Worm (Caenorhabditis elegans) whole organism, late embryonic: ENCODE data around the gene str-79.
A peak's percentile ranks its signal among the peaks of the same experiment; 100 is the strongest.

Experiments
- K02D7.2 ChIP-seq: sonication (generic microtip); optimal IDR thresholded peaks from 2 replicates; lab custom pipeline; 2017; ENCODE audit warnings: mild to moderate bottlenecking, missing genetic modification characterization, missing compliant biosample characterization
- T23F11.4 ChIP-seq: fragments of 200-800 bp; sonication (Bioruptor generic); optimal IDR thresholded peaks from 2 replicates; lab custom pipeline; 2018; ENCODE audit warnings: mild to moderate bottlenecking, missing genetic modification characterization, missing compliant biosample characterization
- Y22D7AL.16 ChIP-seq: sonication (generic microtip); optimal IDR thresholded peaks from 2 replicates; lab custom pipeline; 2016; ENCODE audit warnings: missing genetic modification characterization, missing compliant biosample characterization
- ahr-1 ChIP-seq: sonication (generic microtip); optimal IDR thresholded peaks from 2 replicates; lab custom pipeline; 2016; ENCODE audit warnings: missing genetic modification characterization, missing compliant biosample characterization
- ceh-14 ChIP-seq: sonication (generic microtip); optimal IDR thresholded peaks from 2 replicates; lab custom pipeline; 2016; ENCODE audit warnings: missing genotype, missing genetic modification characterization, missing compliant biosample characterization
- ceh-18 ChIP-seq: sonication (generic microtip); optimal IDR thresholded peaks from 2 replicates; lab custom pipeline; 2016; ENCODE audit warnings: missing genetic modification characterization, missing compliant biosample characterization
- ceh-19 ChIP-seq: fragments of 200-800 bp; sonication (Bioruptor generic); optimal IDR thresholded peaks from 2 replicates; lab custom pipeline; 2018; ENCODE audit warnings: mild to moderate bottlenecking, missing genetic modification characterization, missing compliant biosample characterization
- ceh-2 ChIP-seq: sonication (generic microtip); optimal IDR thresholded peaks from 2 replicates; lab custom pipeline; 2016; ENCODE audit warnings: missing genotype, missing genetic modification characterization, missing compliant biosample characterization
- ceh-22 ChIP-seq: sonication (generic microtip); optimal IDR thresholded peaks from 2 replicates; lab custom pipeline; 2017; ENCODE audit warnings: missing biosample characterization, missing genetic modification characterization
- ceh-24 ChIP-seq: sonication (generic microtip); optimal IDR thresholded peaks from 2 replicates; lab custom pipeline; 2016; ENCODE audit warnings: mild to moderate bottlenecking, missing genetic modification characterization, missing compliant biosample characterization
- ceh-30 ChIP-seq: fragments of 150-350 bp; optimal IDR thresholded peaks from 2 replicates; lab custom pipeline; 2014; ENCODE audit warnings: missing biosample characterization, missing genetic modification characterization
- ceh-34 ChIP-seq: sonication (generic microtip); optimal IDR thresholded peaks from 2 replicates; lab custom pipeline; 2016; ENCODE audit warnings: mild to moderate bottlenecking, missing genetic modification characterization, missing compliant biosample characterization
- ceh-6 ChIP-seq: fragments of 200-800 bp; sonication (Bioruptor generic); optimal IDR thresholded peaks from 2 replicates; lab custom pipeline; 2018; ENCODE audit warnings: mild to moderate bottlenecking, missing genetic modification characterization, missing compliant biosample characterization
- ceh-9 ChIP-seq: sonication (generic microtip); optimal IDR thresholded peaks from 2 replicates; lab custom pipeline; 2016; ENCODE audit warnings: mild to moderate bottlenecking, missing genetic modification characterization, inconsistent platforms, missing compliant biosample characterization
- che-1 ChIP-seq: sonication (generic microtip); optimal IDR thresholded peaks from 2 replicates; lab custom pipeline; 2016; ENCODE audit warnings: mild to moderate bottlenecking, missing genetic modification characterization, missing compliant biosample characterization
- dmd-4 ChIP-seq: sonication (generic microtip); optimal IDR thresholded peaks from 2 replicates; lab custom pipeline; 2016; ENCODE audit warnings: borderline replicate concordance, missing genetic modification characterization, missing compliant biosample characterization
- elt-2 ChIP-seq: sonication (generic microtip); optimal IDR thresholded peaks from 2 replicates; lab custom pipeline; 2016; ENCODE audit warnings: missing genetic modification reagents, missing genetic modification characterization, missing compliant biosample characterization
- elt-4 ChIP-seq: sonication (generic microtip); optimal IDR thresholded peaks from 2 replicates; lab custom pipeline; 2016; ENCODE audit warnings: missing genetic modification characterization, missing compliant biosample characterization
- ets-4 ChIP-seq: sonication (generic microtip); optimal IDR thresholded peaks from 2 replicates; lab custom pipeline; 2016; ENCODE audit warnings: missing genetic modification characterization, missing compliant biosample characterization
- fkh-10 ChIP-seq: fragments of 150-350 bp; optimal IDR thresholded peaks from 2 replicates; lab custom pipeline; 2014; ENCODE audit warnings: missing biosample characterization, missing genetic modification reagents, missing genetic modification characterization
- fkh-6 ChIP-seq: sonication (generic microtip); optimal IDR thresholded peaks from 2 replicates; lab custom pipeline; 2016; ENCODE audit warnings: missing genetic modification characterization, missing compliant biosample characterization
- hlh-30 ChIP-seq: sonication (generic microtip); optimal IDR thresholded peaks from 2 replicates; lab custom pipeline; 2017; ENCODE audit warnings: antibody characterized with exemption, missing genetic modification characterization, missing compliant biosample characterization; ENCODE audit not compliant: insufficient read depth
- hlh-6 ChIP-seq: sonication (generic microtip); optimal IDR thresholded peaks from 2 replicates; lab custom pipeline; 2016; ENCODE audit warnings: missing genotype, missing genetic modification characterization, missing compliant biosample characterization
- hlh-8 ChIP-seq: sonication (generic microtip); optimal IDR thresholded peaks from 2 replicates; lab custom pipeline; 2016; ENCODE audit warnings: missing genotype, missing genetic modification characterization, missing compliant biosample characterization
- lim-6 ChIP-seq: sonication (generic microtip); optimal IDR thresholded peaks from 2 replicates; lab custom pipeline; 2016; ENCODE audit warnings: missing genetic modification characterization, missing compliant biosample characterization
- lin-11 ChIP-seq: fragments of 200-800 bp; sonication (Bioruptor generic); optimal IDR thresholded peaks from 2 replicates; lab custom pipeline; 2018; ENCODE audit warnings: mild to moderate bottlenecking, missing genetic modification characterization, missing compliant biosample characterization
- madf-2 ChIP-seq: sonication (generic microtip); optimal IDR thresholded peaks from 2 replicates; lab custom pipeline; 2017; ENCODE audit warnings: missing genetic modification characterization, missing compliant biosample characterization
- mec-3 ChIP-seq: sonication (generic microtip); optimal IDR thresholded peaks from 2 replicates; lab custom pipeline; 2016; ENCODE audit warnings: borderline replicate concordance, missing genetic modification characterization, missing compliant biosample characterization
- nhr-232 ChIP-seq: sonication (generic microtip); optimal IDR thresholded peaks from 2 replicates; lab custom pipeline; 2016; ENCODE audit warnings: missing genetic modification characterization, missing compliant biosample characterization
- npax-4 ChIP-seq: sonication (generic microtip); optimal IDR thresholded peaks from 2 replicates; lab custom pipeline; 2016; ENCODE audit warnings: missing genetic modification characterization, missing compliant biosample characterization
- odd-2 ChIP-seq: sonication (generic microtip); optimal IDR thresholded peaks from 2 replicates; lab custom pipeline; 2017; ENCODE audit warnings: antibody characterized with exemption, mild to moderate bottlenecking, missing genetic modification characterization, missing compliant biosample characterization
- pag-3 ChIP-seq: sonication (generic microtip); optimal IDR thresholded peaks from 2 replicates; lab custom pipeline; 2016; ENCODE audit warnings: missing compliant biosample characterization, missing genetic modification characterization, borderline replicate concordance
- pat-9 ChIP-seq: fragments of 200-800 bp; sonication (Bioruptor generic); optimal IDR thresholded peaks from 2 replicates; lab custom pipeline; 2018; ENCODE audit warnings: mild to moderate bottlenecking, missing genetic modification characterization, moderate library complexity, missing compliant biosample characterization
- pax-1 ChIP-seq: fragments of 150-350 bp; optimal IDR thresholded peaks from 2 replicates; lab custom pipeline; 2014; ENCODE audit warnings: missing biosample characterization, missing genetic modification characterization
- pha-2 ChIP-seq: sonication (generic microtip); optimal IDR thresholded peaks from 2 replicates; lab custom pipeline; 2017; ENCODE audit warnings: mild to moderate bottlenecking, missing genetic modification characterization, missing compliant biosample characterization
- pros-1 ChIP-seq: fragments of 150-350 bp; optimal IDR thresholded peaks from 2 replicates; lab custom pipeline; 2014; ENCODE audit warnings: missing biosample characterization, missing genetic modification reagents, missing genetic modification characterization
- ref-2 ChIP-seq: sonication (generic microtip); optimal IDR thresholded peaks from 2 replicates; lab custom pipeline; 2016; ENCODE audit warnings: missing genetic modification characterization, missing compliant biosample characterization
- sdc-2 ChIP-seq: sonication (generic microtip); optimal IDR thresholded peaks from 2 replicates; lab custom pipeline; 2016; ENCODE audit warnings: missing genotype, missing genetic modification characterization, missing compliant biosample characterization
- sox-2 ChIP-seq: fragments of 200-800 bp; sonication (Bioruptor generic); IDR thresholded peaks from 2 replicates; pipeline ENCODE4 v1.3.6; 2022; ENCODE audit warnings: missing genetic modification reagents, missing genetic modification characterization, missing compliant biosample characterization
- tbx-7 ChIP-seq: sonication (generic microtip); optimal IDR thresholded peaks from 2 replicates; lab custom pipeline; 2016; ENCODE audit warnings: missing genotype, missing genetic modification characterization, missing compliant biosample characterization
- ztf-16 ChIP-seq: sonication (generic microtip); optimal IDR thresholded peaks from 2 replicates; lab custom pipeline; 2017; ENCODE audit warnings: missing genetic modification characterization, missing compliant biosample characterization

Gene str-79

ce11 chrX:1969575-1969974 lies at the start of gene str-79:
Gene str-79, plus strand, starts transcription at chrX:1969875.
- TF ChIP-seq ceh-22 (tag; lab: Kevin White, UChicago) (no peak), ceh-14 (tag; lab: Kevin White, UChicago) (no peak), ceh-24 (no peak)

ce11 chrX:1922294-1922693 lies 47.4 kb upstream of the str-79 start, which contains the start of gene ZC53.22:
Gene ZC53.22, minus strand, starts transcription at chrX:1922394.
- TF ChIP-seq ets-4 (tag; lab: Kevin White, UChicago) = no peak
- TF ChIP-seq ceh-2 (tag; lab: Kevin White, UChicago) = no peak
- TF ChIP-seq ceh-9 (tag; lab: Kevin White, UChicago) = no peak
- no peak for TF ChIP-seq K02D7.2 (tag; lab: Kevin White, UChicago)
- no peak for TF ChIP-seq ahr-1 (tag; lab: Kevin White, UChicago)
- no peak for TF ChIP-seq madf-2 (tag; lab: Kevin White, UChicago)
- TF ChIP-seq odd-2 (tag; lab: Kevin White, UChicago) = no peak
- no peak for TF ChIP-seq hlh-30 (tag; lab: Kevin White, UChicago)
- TF ChIP-seq sdc-2 (tag; lab: Kevin White, UChicago) = no peak
- TF ChIP-seq ceh-34 (tag; lab: Kevin White, UChicago) = no peak
- no peak for TF ChIP-seq T23F11.4 (GFP tag; lab: Kevin White, UChicago)
- no peak for TF ChIP-seq elt-2 (tag; lab: Kevin White, UChicago)
- no peak for TF ChIP-seq che-1 (tag; lab: Kevin White, UChicago)
- no peak for TF ChIP-seq fkh-10 (GFP tag; lab: Kevin White, UChicago)

- no peak for TF ChIP-seq pat-9 (tag; lab: Kevin White, UChicago)
- no peak for TF ChIP-seq K02D7.2 (tag; lab: Kevin White, UChicago)
- no peak for TF ChIP-seq ref-2 (tag; lab: Kevin White, UChicago)
- no peak for TF ChIP-seq elt-4
- no peak for TF ChIP-seq Y22D7AL.16 (tag; lab: Kevin White, UChicago)
- TF ChIP-seq, all 69 proteins: peak for 0
Observed at ce11 chrX:1924138-1924537, 45.5 kb upstream of the str-79 start, which contains the start of gene ZC53.2. Gene ZC53.2, minus strand, starts transcription at chrX:1924238.

ce11 chrX:1933527-1933926 lies 36.1 kb upstream of the str-79 start:
- TF ChIP-seq sdc-2 (tag; lab: Kevin White, UChicago) = peak; percentile 9
- TF ChIP-seq, all 69 proteins: peak for 1; not testable (repeated sequence) for 68

ce11 chrX:1935438-1935837 lies 34.2 kb upstream of the str-79 start:
- TF ChIP-seq dmd-4 (tag; lab: Kevin White, UChicago) (no peak), Y22D7AL.16 (tag; lab: Kevin White, UChicago) (no peak), pat-9 (tag; lab: Kevin White, UChicago) (no peak), lim-6 (tag; lab: Kevin White, UChicago) (no peak), npax-4 (tag; lab: Kevin White, UChicago) (no peak), pha-2 (tag; lab: Kevin White, UChicago) (no peak), pag-3 (tag; lab: Kevin White, UChicago) (no peak), ahr-1 (tag; lab: Kevin White, UChicago) (no peak), ceh-14 (tag; lab: Kevin White, UChicago) (no peak), pros-1 (tag; lab: Kevin White, UChicago) (no peak), ceh-19 (GFP tag; lab: Kevin White, UChicago) (no peak)

- TF ChIP-seq che-1 (tag; lab: Kevin White, UChicago) (no peak), pat-9 (tag; lab: Kevin White, UChicago) (no peak), ztf-16 (no peak), nhr-232 (tag; lab: Kevin White, UChicago) (no peak), pax-1 (tag; lab: Kevin White, UChicago) (no peak), odd-2 (tag; lab: Kevin White, UChicago) (no peak), sox-2 (GFP tag; lab: Robert Waterston, UW) (no peak), tbx-7 (tag; lab: Kevin White, UChicago) (no peak), Y22D7AL.16 (tag; lab: Kevin White, UChicago) (no peak), mec-3 (tag; lab: Kevin White, UChicago) (no peak), ceh-30 (tag; lab: Kevin White, UChicago) (no peak), lin-11 (tag; lab: Kevin White, UChicago) (no peak), hlh-8 (tag; lab: Kevin White, UChicago) (no peak), hlh-6 (tag; lab: Kevin White, UChicago) (no peak), K02D7.2 (tag; lab: Kevin White, UChicago) (no peak), fkh-6 (tag; lab: Kevin White, UChicago) (no peak), ceh-18 (tag; lab: Kevin White, UChicago) (no peak), ceh-34 (tag; lab: Kevin White, UChicago) (no peak), ceh-22 (tag; lab: Kevin White, UChicago) (no peak), ceh-6 (GFP tag; lab: Kevin White, UChicago) (no peak)
Observed at ce11 chrX:1939248-1939647, 30.4 kb upstream of the str-79 start.
